Worm (Caenorhabditis elegans): ENCODE data around the gene glr-2.

- no peak for TF ChIP-seq ama-1 (optimal IDR thresholded peaks at IDR 0.05)
- TF ChIP-seq ama-1 (GFP tag; optimal IDR thresholded peaks at IDR 0.05) = no peak
- TF ChIP-seq sdz-38 (tag; optimal IDR thresholded peaks at IDR 0.05) = no peak
- peak; percentile 71 for TF ChIP-seq snpc-1.3 (tag; optimal IDR thresholded peaks at IDR 0.05; ENCODE audit: insufficient read depth)
- peak; percentile 87 for TF ChIP-seq hmg-1.2 (GFP tag; IDR thresholded peaks at IDR 0.05)
- TF ChIP-seq ceh-79 (tag; optimal IDR thresholded peaks at IDR 0.05) = no peak
- TF ChIP-seq rcor-1 (GFP tag; IDR thresholded peaks at IDR 0.05) = peak; percentile 34; the same call in 1 of the 2 replicates
- peak; percentile 1 for TF ChIP-seq ztf-18 (tag; optimal IDR thresholded peaks at IDR 0.05)
- TF ChIP-seq aptf-3 (GFP tag; IDR thresholded peaks at IDR 0.05) = no peak
- peak; percentile 89 for TF ChIP-seq pha-4 (tag; optimal IDR thresholded peaks at IDR 0.05)
- no peak for TF ChIP-seq tbx-9 (tag; optimal IDR thresholded peaks at IDR 0.05; ENCODE audit: borderline replicate concordance)
- TF ChIP-seq lin-35 (GFP tag; optimal IDR thresholded peaks at IDR 0.05) = peak in 1 of 3 experiments; percentile 86
- TF ChIP-seq efl-1 (GFP tag; optimal IDR thresholded peaks at IDR 0.05) = peak; percentile 60
Measured at ce11 chrIII:7179538-7180301, 35.0 kb upstream of the glr-2 start, which contains the start of the genes rps-14 and rpl-36.
